Worm (Caenorhabditis elegans): ENCODE measurements around the gene srx-85.

Gene srx-85

DNA sequence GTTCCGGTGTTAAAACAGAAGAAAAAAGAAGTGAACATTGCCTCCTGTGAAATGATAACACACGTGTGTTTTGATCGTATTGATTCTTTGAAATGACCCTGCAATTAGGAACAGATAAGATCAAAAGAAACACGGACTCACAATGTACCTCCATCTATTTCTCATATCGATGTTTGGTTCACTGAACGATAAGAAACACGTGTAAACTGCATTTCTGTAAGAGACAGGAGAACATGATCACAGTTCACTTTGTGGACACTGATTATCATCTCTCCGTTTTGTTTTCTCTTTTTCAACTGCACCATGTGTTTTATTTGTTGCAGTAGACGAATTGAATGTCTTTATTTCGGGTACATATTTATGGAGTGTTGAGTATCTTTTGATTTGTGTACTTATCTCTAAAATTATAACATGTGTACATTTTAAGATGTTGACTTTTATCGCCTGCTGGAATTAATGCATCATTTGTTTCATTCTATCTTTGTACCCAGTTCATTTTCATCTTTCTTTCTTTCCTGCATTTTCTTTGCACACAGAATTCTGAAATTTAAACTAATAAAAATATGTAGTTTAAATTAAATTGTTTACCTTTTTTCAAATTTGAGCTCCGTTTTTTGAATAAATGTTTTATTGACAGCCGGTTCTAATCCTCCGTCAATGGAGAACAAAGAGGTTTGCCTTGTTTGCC lies 20.5 kb downstream of the srx-85 start, which contains the start of the genes H12C20.7 and nhr-68:
Gene H12C20.7, minus strand, starts transcription at position 188 of the 688 bp plus-strand sequence.
Gene nhr-68, plus strand, starts transcription at position 638 of the 688 bp plus-strand sequence.
- TF ChIP-seq sem-2 (GFP tag; optimal IDR thresholded peaks at IDR 0.05), result no peak
- TF ChIP-seq elt-1 (tag; optimal IDR thresholded peaks at IDR 0.05; ENCODE audit: borderline replicate concordance, insufficient read depth), result peak; percentile 58

ce11 chrV:11574563-11574962 lies 22.1 kb downstream of the srx-85 start:
- TF ChIP-seq bed-3 (GFP tag; optimal IDR thresholded peaks at IDR 0.05) (no peak), unc-120 (tag; optimal IDR thresholded peaks at IDR 0.05; ENCODE audit: poor library complexity, severe bottlenecking) (no peak), elt-3 (tag; optimal IDR thresholded peaks at IDR 0.05) (no peak), ceh-39 (tag; optimal IDR thresholded peaks at IDR 0.05) (no peak), nhr-12 (tag; optimal IDR thresholded peaks at IDR 0.05) (no peak), zip-8 (tag; optimal IDR thresholded peaks at IDR 0.05) (no peak), ceh-83 (GFP tag; optimal IDR thresholded peaks at IDR 0.05) (no peak), elt-1 (tag; optimal IDR thresholded peaks at IDR 0.05; ENCODE audit: borderline replicate concordance, insufficient read depth) (no peak)

DNA sequence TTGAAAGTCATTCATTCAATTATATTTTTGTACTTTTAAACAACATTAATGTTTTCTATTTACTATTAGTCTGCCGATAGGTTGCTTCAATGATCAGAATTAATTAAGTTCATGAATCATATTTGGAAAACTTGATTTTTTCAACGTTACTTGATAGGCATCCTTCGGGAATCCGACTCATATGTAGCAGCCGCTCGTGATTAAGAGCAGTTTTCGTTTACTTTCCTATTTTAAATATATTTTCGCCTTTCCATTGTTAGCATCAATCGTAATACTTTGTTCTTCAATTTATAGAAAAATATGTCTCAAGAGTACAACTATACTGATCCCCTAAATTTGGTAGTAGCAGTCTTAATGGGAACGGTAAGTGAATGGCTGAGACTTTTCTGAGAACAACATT lies 28.3 kb downstream of the srx-85 start, which contains the start of gene srx-90:
Gene srx-90, plus strand, starts transcription at position 301 of the 400 bp plus-strand sequence.
- TF ChIP-seq nhr-2 (tag; optimal IDR thresholded peaks at IDR 0.05), result no peak

DNA sequence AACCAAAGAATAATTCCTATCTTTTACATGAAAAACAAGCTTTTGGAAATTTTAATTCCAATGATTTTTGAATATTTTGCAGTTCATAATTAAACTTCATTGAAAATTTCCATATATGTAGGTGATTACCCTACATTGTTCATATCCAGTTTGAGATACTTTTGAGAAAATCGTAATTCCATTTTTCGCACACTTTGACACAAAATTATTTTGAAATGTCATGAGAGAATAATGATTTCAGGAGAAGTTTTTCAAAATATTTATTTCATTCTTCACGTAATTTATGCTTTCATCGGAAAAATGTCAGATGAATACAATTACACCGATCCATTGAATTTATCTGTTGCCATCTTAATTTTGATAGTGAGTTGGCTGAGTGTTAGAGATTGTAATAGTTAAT lies 30.7 kb downstream of the srx-85 start, which contains the start of gene srx-88:
Gene srx-88, plus strand, starts transcription at position 301 of the 400 bp plus-strand sequence.
- TF ChIP-seq nhr-2 (tag; optimal IDR thresholded peaks at IDR 0.05) (no peak), nhr-28 (tag; optimal IDR thresholded peaks at IDR 0.05) (no peak), ceh-43 (GFP tag; optimal IDR thresholded peaks at IDR 0.05) (no peak), ztf-11 (tag; optimal IDR thresholded peaks at IDR 0.05) (no peak), unc-62 (GFP tag; optimal IDR thresholded peaks at IDR 0.05) (no peak), M03D4.4 (tag; optimal IDR thresholded peaks at IDR 0.05) (no peak), unc-39 (tag; optimal IDR thresholded peaks at IDR 0.05) (no peak), bed-3 (GFP tag; optimal IDR thresholded peaks at IDR 0.05) (no peak), drap-1 (GFP tag; optimal IDR thresholded peaks at IDR 0.05) (no peak), nhr-237 (tag; optimal IDR thresholded peaks at IDR 0.05) (no peak), ceh-39 (tag; optimal IDR thresholded peaks at IDR 0.05) (no peak), nhr-12 (tag; optimal IDR thresholded peaks at IDR 0.05) (no peak), nhr-76 (tag; optimal IDR thresholded peaks at IDR 0.05) (no peak), mls-2 (tag; optimal IDR thresholded peaks at IDR 0.05) (no peak), mep-1 (tag; optimal IDR thresholded peaks at IDR 0.05) (no peak), blmp-1 (tag; optimal IDR thresholded peaks at IDR 0.05) (no peak)

- no peak for TF ChIP-seq snpc-4 (tag; optimal IDR thresholded peaks at IDR 0.05)
- no peak for TF ChIP-seq zip-8 (tag; optimal IDR thresholded peaks at IDR 0.05)
- TF ChIP-seq bed-3 (GFP tag; optimal IDR thresholded peaks at IDR 0.05), result no peak
These were observed 32.6 kb downstream of the srx-85 start for ce11 chrV:11585122-11585521.

ce11 chrV:11589433-11589832 lies 37.0 kb downstream of the srx-85 start, which contains the start of gene srx-82:
TSS of gene srx-82 (plus strand) at chrV:11589733.
- TF ChIP-seq snpc-4 (tag; optimal IDR thresholded peaks at IDR 0.05) (no peak), ces-1 (GFP tag; optimal IDR thresholded peaks at IDR 0.05) (no peak), cnd-1 (tag; optimal IDR thresholded peaks at IDR 0.05) (no peak), unc-120 (tag; optimal IDR thresholded peaks at IDR 0.05; ENCODE audit: poor library complexity, severe bottlenecking) (no peak), bed-3 (GFP tag; optimal IDR thresholded peaks at IDR 0.05) (no peak), mab-5 (tag; optimal IDR thresholded peaks at IDR 0.05) (no peak)

- TF ChIP-seq hlh-1 (tag; optimal IDR thresholded peaks at IDR 0.05) (no peak), lsy-2 (tag; optimal IDR thresholded peaks at IDR 0.05) (no peak), M03D4.4 (tag; optimal IDR thresholded peaks at IDR 0.05) (no peak), bed-3 (GFP tag; optimal IDR thresholded peaks at IDR 0.05) (no peak), sem-2 (GFP tag; optimal IDR thresholded peaks at IDR 0.05) (no peak), ceh-39 (tag; optimal IDR thresholded peaks at IDR 0.05) (no peak), ceh-43 (GFP tag; optimal IDR thresholded peaks at IDR 0.05) (no peak), mab-5 (tag; optimal IDR thresholded peaks at IDR 0.05) (no peak), lin-13 (tag; optimal IDR thresholded peaks at IDR 0.05) (no peak), pha-4 (tag; optimal IDR thresholded peaks at IDR 0.05) (no peak), ham-2 (GFP tag; optimal IDR thresholded peaks at IDR 0.05) (no peak), nhr-28 (tag; optimal IDR thresholded peaks at IDR 0.05) (no peak), unc-120 (tag; optimal IDR thresholded peaks at IDR 0.05; ENCODE audit: poor library complexity, severe bottlenecking) (no peak), nhr-2 (tag; optimal IDR thresholded peaks at IDR 0.05) (no peak), ceh-83 (GFP tag; optimal IDR thresholded peaks at IDR 0.05) (no peak), tbx-8 (GFP tag; optimal IDR thresholded peaks at IDR 0.05) (no peak), sptf-1 (tag; optimal IDR thresholded peaks at IDR 0.05) (no peak), drap-1 (GFP tag; optimal IDR thresholded peaks at IDR 0.05) (no peak), flh-1 (GFP tag; optimal IDR thresholded peaks at IDR 0.05) (no peak)
These were observed 40.9 kb downstream of the srx-85 start, which contains the start of gene srx-80 for ce11 chrV:11593427-11593826. TSS of gene srx-80 (plus strand) at chrV:11593727.
